Fruit fly (Drosophila melanogaster) whole organism, wandering third instar larva: Measurements from ENCODE around the gene VhaM9.7-d.
A peak's percentile ranks its signal among the peaks of the same experiment; 100 is the strongest.

Experiments used
- Abd-B ChIP-seq: fragments of >200 bp; optimal IDR thresholded peaks from 2 replicates; lab custom pipeline; 2017; ENCODE audit warnings: missing biosample characterization, missing genetic modification characterization
- CG32264 ChIP-seq: fragments of 200-800 bp; sonication (Bioruptor generic); optimal IDR thresholded peaks from 2 replicates; lab custom pipeline; 2016; ENCODE audit warnings: missing biosample characterization, missing genetic modification characterization
- CG9705 ChIP-seq: fragments of 200-800 bp; sonication (Bioruptor generic); optimal IDR thresholded peaks from 2 replicates; lab custom pipeline; 2018; ENCODE audit warnings: missing biosample characterization, mild to moderate bottlenecking, missing genetic modification characterization
- CrebA ChIP-seq: fragments of 200-800 bp; sonication (Bioruptor generic); optimal IDR thresholded peaks from 2 replicates; lab custom pipeline; 2016; ENCODE audit warnings: missing biosample characterization, mild to moderate bottlenecking, missing genetic modification characterization, borderline replicate concordance
- Dfd ChIP-seq: fragments of >200 bp; optimal IDR thresholded peaks from 2 replicates; lab custom pipeline; 2017; ENCODE audit warnings: missing biosample characterization, missing genetic modification characterization
- GATAd ChIP-seq: sonication (Bioruptor generic); optimal IDR thresholded peaks from 2 replicates; lab custom pipeline; 2016; ENCODE audit warnings: missing biosample characterization, missing genetic modification characterization
- HLH106 ChIP-seq: fragments of 200-800 bp; optimal IDR thresholded peaks from 3 replicates; lab custom pipeline; 2019; ENCODE audit warnings: missing biosample characterization, mild to moderate bottlenecking, missing genetic modification characterization, moderate library complexity
- Hnf4 ChIP-seq: fragments of 200-800 bp; sonication (Bioruptor generic); optimal IDR thresholded peaks from 2 replicates; lab custom pipeline; 2016; ENCODE audit warnings: missing biosample characterization, mild to moderate bottlenecking, missing genetic modification characterization
- Hr83 ChIP-seq: fragments of 200-300 bp; sonication (Bioruptor generic); optimal IDR thresholded peaks from 2 replicates; lab custom pipeline; 2016; ENCODE audit warnings: missing biosample characterization, mild to moderate bottlenecking, missing genetic modification characterization, moderate library complexity; ENCODE audit not compliant: poor library complexity, severe bottlenecking
- Jra ChIP-seq: sonication (Bioruptor generic); optimal IDR thresholded peaks from 2 replicates; lab custom pipeline; 2016; ENCODE audit warnings: missing biosample characterization, missing genetic modification characterization
- Myc ChIP-seq: fragments of >200 bp; optimal IDR thresholded peaks from 2 replicates; lab custom pipeline; 2017
- N ChIP-seq: fragments of >200 bp; optimal IDR thresholded peaks from 2 replicates; lab custom pipeline; 2018; ENCODE audit warnings: missing biosample characterization, missing external identifiers, missing genetic modification characterization
- OdsH ChIP-seq: fragments of 200-800 bp; sonication (Bioruptor generic); optimal IDR thresholded peaks from 2 replicates; lab custom pipeline; 2016; ENCODE audit warnings: missing biosample characterization, mild to moderate bottlenecking, missing genetic modification characterization
- Rel ChIP-seq, 2 experiments: fragments of 200-800 bp; sonication (Bioruptor generic) in 1 of 2; optimal IDR thresholded peaks; 2 replicates in 1 of 2; 3 replicates in 1 of 2; lab custom pipeline; 2016 to 2019; ENCODE audit warnings: mild to moderate bottlenecking in 2 of 2, missing biosample characterization in 2 of 2, missing genetic modification characterization in 2 of 2, moderate library complexity in 1 of 2
- Sp1 ChIP-seq: fragments of 200-800 bp; sonication (Bioruptor generic); optimal IDR thresholded peaks from 3 replicates; lab custom pipeline; 2019; ENCODE audit warnings: missing biosample characterization, mild to moderate bottlenecking, missing genetic modification characterization, moderate library complexity
- Vsx2 ChIP-seq: fragments of 200-300, 225-300 bp; sonication (Bioruptor generic); optimal IDR thresholded peaks from 2 replicates; lab custom pipeline; 2018; ENCODE audit warnings: missing biosample characterization, missing genetic modification characterization; ENCODE audit not compliant: partially characterized antibody
- br ChIP-seq: fragments of 200-800 bp; sonication (Bioruptor generic); optimal IDR thresholded peaks from 2 replicates; lab custom pipeline; 2016; ENCODE audit warnings: missing biosample characterization, missing genetic modification characterization
- dl ChIP-seq, 2 experiments: fragments of 175-275, 200-275 bp in 1 of 2; fragments of 200-275 bp in 1 of 2; sonication (Bioruptor generic); optimal IDR thresholded peaks; lab custom pipeline; 2018; ENCODE audit warnings: mild to moderate bottlenecking in 2 of 2, missing biosample characterization in 2 of 2, missing genetic modification characterization in 2 of 2, moderate library complexity in 2 of 2; ENCODE audit not compliant: partially characterized antibody in 2 of 2, insufficient read depth in 1 of 2
- dmrt93B ChIP-seq: fragments of 200-800 bp; sonication (Bioruptor generic); optimal IDR thresholded peaks from 2 replicates; lab custom pipeline; 2018; ENCODE audit warnings: missing biosample characterization, mild to moderate bottlenecking, missing genetic modification characterization
- ey ChIP-seq: fragments of 200-800 bp; sonication (Bioruptor generic); optimal IDR thresholded peaks from 2 replicates; lab custom pipeline; 2016; ENCODE audit warnings: missing biosample characterization, missing genetic modification characterization
- foxo ChIP-seq, 2 experiments: fragments of 200-800 bp; sonication (Bioruptor generic); optimal IDR thresholded peaks; 2 replicates in 1 of 2; 3 replicates in 1 of 2; lab custom pipeline; 2016 to 2017; ENCODE audit warnings: missing biosample characterization in 2 of 2, missing genetic modification characterization in 2 of 2
- fru ChIP-seq: fragments of 200-800 bp; sonication (Bioruptor generic); optimal IDR thresholded peaks from 3 replicates; lab custom pipeline; 2016; ENCODE audit warnings: missing biosample characterization, mild to moderate bottlenecking, missing genetic modification characterization
- h ChIP-seq: fragments of 200-800 bp; sonication (Bioruptor generic); optimal IDR thresholded peaks from 3 replicates; lab custom pipeline; 2016; ENCODE audit warnings: missing biosample characterization, mild to moderate bottlenecking, missing genetic modification characterization
- jim ChIP-seq: fragments of 175-275, 200-325 bp; sonication (Bioruptor generic); optimal IDR thresholded peaks from 2 replicates; lab custom pipeline; 2016; ENCODE audit warnings: missing biosample characterization, mild to moderate bottlenecking, missing genetic modification characterization
- pan ChIP-seq: fragments of >200 bp; optimal IDR thresholded peaks from 2 replicates; lab custom pipeline; 2017
- psq ChIP-seq: fragments of 200-800 bp; sonication (Bioruptor generic); optimal IDR thresholded peaks from 3 replicates; lab custom pipeline; 2017; ENCODE audit warnings: missing biosample characterization, mild to moderate bottlenecking, missing genetic modification characterization, moderate library complexity
- rgr ChIP-seq: fragments of 200-800 bp; sonication (Bioruptor generic); optimal IDR thresholded peaks from 3 replicates; lab custom pipeline; 2016; ENCODE audit warnings: missing biosample characterization, mild to moderate bottlenecking, missing genetic modification characterization
- sage ChIP-seq: fragments of 200-800 bp; sonication (Bioruptor generic); optimal IDR thresholded peaks from 2 replicates; lab custom pipeline; 2016; ENCODE audit warnings: missing biosample characterization, mild to moderate bottlenecking, missing genetic modification characterization
- sv ChIP-seq: fragments of 200-800 bp; sonication (Bioruptor generic); optimal IDR thresholded peaks from 3 replicates; lab custom pipeline; 2016; ENCODE audit warnings: missing biosample characterization, missing genetic modification characterization
- tai ChIP-seq: sonication (Bioruptor generic); optimal IDR thresholded peaks from 2 replicates; lab custom pipeline; 2016; ENCODE audit warnings: missing biosample characterization, missing genetic modification characterization
- usp ChIP-seq: fragments of >200 bp; optimal IDR thresholded peaks from 2 replicates; lab custom pipeline; 2017; ENCODE audit warnings: missing biosample characterization, missing genetic modification characterization
- woc ChIP-seq: sonication (Bioruptor generic); optimal IDR thresholded peaks from 2 replicates; lab custom pipeline; 2016; ENCODE audit warnings: missing biosample characterization, mild to moderate bottlenecking, missing genetic modification characterization

Gene VhaM9.7-d

dm6 chr3R:17008018-17008674, 33.1 kb downstream of the VhaM9.7-d start, which contains the start of gene CG8907:
TSS of gene CG8907 (plus strand) at chr3R:17008269.
- TF ChIP-seq h (peak; percentile 74), usp (GFP tag; lab: Kevin White, UChicago) (no peak), fru (GFP tag; lab: Kevin White, UChicago) (peak; percentile 27), pan (lab: Kevin White, UChicago) (no peak), Jra (no peak), Vsx2 (GFP tag; lab: Kevin White, UChicago) (peak; percentile 27), Sp1 (GFP tag; lab: Kevin White, UChicago) (no peak), tai (no peak), Rel (GFP tag; optimal IDR thresholded peaks at IDR 0.05; lab: Kevin White, UChicago) (no peak), Rel (tag; optimal IDR thresholded peaks at IDR 0.05; lab: Kevin White, UChicago) (peak; percentile 7)

- TF ChIP-seq Dfd: no peak
- TF ChIP-seq N (GFP tag; lab: Kevin White, UChicago): no peak
- TF ChIP-seq jim (GFP tag; lab: Kevin White, UChicago): no peak
- TF ChIP-seq Vsx2 (GFP tag; lab: Kevin White, UChicago): no peak
- no peak for TF ChIP-seq tai
- no peak for TF ChIP-seq GATAd (GFP tag; lab: Kevin White, UChicago)
- TF ChIP-seq Hnf4: no peak
- no peak for TF ChIP-seq rgr (GFP tag; lab: Kevin White, UChicago)
Observed at dm6 chr3R:17008675-17009022, 33.6 kb downstream of the VhaM9.7-d start.

- TF ChIP-seq ey (GFP tag; lab: Kevin White, UChicago) (no peak), Hr83 (GFP tag; lab: Kevin White, UChicago) (no peak), Myc (no peak), tai (no peak)
- TF ChIP-seq, all 38 proteins: peak for 0
Observed at dm6 chr3R:17014276-17014675, 39.3 kb downstream of the VhaM9.7-d start, which contains the start of gene Pxd. TSS of gene Pxd (plus strand) at chr3R:17014576.

- TF ChIP-seq Hnf4 (no peak), CG32264 (GFP tag; lab: Kevin White, UChicago) (no peak), CrebA (GFP tag; lab: Kevin White, UChicago) (no peak), Abd-B (no peak), woc (no peak), GATAd (GFP tag; lab: Kevin White, UChicago) (no peak), dl (GFP tag; optimal IDR thresholded peaks at IDR 0.05; lab: Kevin White, UChicago; ENCODE audit: insufficient read depth in 1 of 2, partially characterized antibody in 2 of 2) (no peak), Myc (no peak)
- TF ChIP-seq, all 38 proteins: peak for 0
Observed at dm6 chr3R:17016193-17016592, 41.2 kb downstream of the VhaM9.7-d start.

DNA sequence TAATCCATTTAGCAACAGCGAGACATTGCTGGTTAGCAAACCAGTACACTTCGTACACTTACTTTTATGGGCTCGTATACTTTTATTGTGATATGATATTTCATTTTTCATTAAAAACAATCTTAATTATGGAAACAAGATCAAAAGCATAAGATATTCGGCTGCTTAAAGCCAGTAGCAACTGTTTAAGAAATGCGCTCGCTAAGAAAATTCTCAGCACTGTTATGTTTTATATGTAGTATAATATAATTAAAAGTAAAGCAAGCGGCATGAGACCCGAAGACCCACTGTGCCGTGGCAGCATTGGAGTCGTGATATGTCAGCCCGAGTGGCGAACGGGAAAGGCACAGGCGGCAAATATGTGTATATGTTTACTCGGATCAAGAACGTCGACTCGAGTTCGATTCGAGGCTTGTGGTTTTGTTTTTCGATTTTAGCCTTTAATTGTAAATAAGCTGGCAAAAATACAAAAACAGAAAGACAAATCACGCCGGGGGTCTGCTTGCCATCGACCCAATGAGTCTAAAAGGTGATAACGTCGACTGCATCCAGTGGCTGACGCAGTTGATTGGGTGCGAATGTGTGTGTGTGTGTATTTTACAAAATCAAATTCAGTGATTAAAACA, 44.0 kb downstream of the VhaM9.7-d start:
- TF ChIP-seq Rel (GFP tag; optimal IDR thresholded peaks at IDR 0.05; lab: Kevin White, UChicago): no peak
- peak; percentile 39 for TF ChIP-seq Rel (tag; optimal IDR thresholded peaks at IDR 0.05; lab: Kevin White, UChicago)
- no peak for TF ChIP-seq Jra
- TF ChIP-seq CrebA (GFP tag; lab: Kevin White, UChicago): no peak
- TF ChIP-seq, all 38 proteins: peak for 1

DNA sequence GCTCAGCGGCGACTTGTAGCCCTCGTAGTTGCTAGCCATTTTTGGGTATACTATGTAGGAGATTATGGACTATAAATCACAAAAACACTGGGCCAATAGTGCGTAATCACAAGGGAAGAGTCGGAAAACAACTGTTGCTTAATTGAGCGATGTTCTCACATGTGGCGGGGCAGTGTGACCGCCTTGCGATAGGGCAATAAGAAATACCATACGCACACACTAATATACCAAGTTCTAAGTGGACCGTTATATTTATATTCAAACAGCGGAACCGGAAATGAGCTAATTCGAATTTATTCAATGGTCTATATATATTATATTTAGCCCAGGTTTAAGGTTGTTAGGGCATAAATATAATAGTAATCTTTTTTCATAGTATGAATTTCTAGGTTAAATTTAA, 46.0 kb downstream of the VhaM9.7-d start, which contains the start of gene Adsl:
Adsl (minus strand) TSS at position 165 of the 400 bp plus-strand sequence.
- TF ChIP-seq br (GFP tag; lab: Kevin White, UChicago) (peak; percentile 29), dmrt93B (GFP tag; lab: Kevin White, UChicago) (peak; percentile 63), OdsH (peak; percentile 53), Abd-B (no peak), CG9705 (GFP tag; lab: Kevin White, UChicago) (peak; percentile 65), foxo (GFP tag; optimal IDR thresholded peaks at IDR 0.05; lab: Kevin White, UChicago) (peak in 1 of 2 experiments; percentile 37), HLH106 (peak; percentile 54), Hr83 (GFP tag; lab: Kevin White, UChicago) (peak; percentile 46), Sp1 (GFP tag; lab: Kevin White, UChicago) (peak; percentile 66), h (peak; percentile 57), psq (GFP tag; lab: Kevin White, UChicago) (no peak), Hnf4 (peak; percentile 38), sv (peak; percentile 15), dl (GFP tag; optimal IDR thresholded peaks at IDR 0.05; lab: Kevin White, UChicago; ENCODE audit: insufficient read depth in 1 of 2, partially characterized antibody in 2 of 2) (no peak), sage (GFP tag; lab: Kevin White, UChicago) (peak; percentile 34), CrebA (GFP tag; lab: Kevin White, UChicago) (peak; percentile 32), jim (GFP tag; lab: Kevin White, UChicago) (no peak)
